Worm (Caenorhabditis elegans) whole organism, mixed stage, embryonic: ENCODE results near the gene C55B6.5.
A peak's percentile ranks its signal among the peaks of the same experiment; 100 is the strongest.

ENCODE experiments used
- M03D4.4 ChIP-seq: sonication (generic microtip); optimal IDR thresholded peaks from 2 replicates; lab custom pipeline; 2017; ENCODE audit warnings: mild to moderate bottlenecking, missing genetic modification characterization, missing compliant biosample characterization
- bed-3 ChIP-seq: fragments of 200-800 bp; sonication (Bioruptor generic); optimal IDR thresholded peaks from 3 replicates; lab custom pipeline; 2018; ENCODE audit warnings: mild to moderate bottlenecking, missing genetic modification characterization, moderate library complexity, missing compliant biosample characterization
- blmp-1 ChIP-seq: fragments of 150-350 bp; optimal IDR thresholded peaks from 2 replicates; lab custom pipeline; 2014; ENCODE audit warnings: missing biosample characterization, missing genetic modification characterization
- ceh-39 ChIP-seq: fragments of 150-350 bp; optimal IDR thresholded peaks from 2 replicates; lab custom pipeline; 2014; ENCODE audit warnings: missing biosample characterization, missing genetic modification characterization
- ceh-43 ChIP-seq: fragments of 200-800 bp; sonication (Bioruptor generic); optimal IDR thresholded peaks from 2 replicates; lab custom pipeline; 2018; ENCODE audit warnings: mild to moderate bottlenecking, missing genetic modification characterization, moderate library complexity, missing compliant biosample characterization
- ceh-83 ChIP-seq: fragments of 200-800 bp; sonication (Bioruptor generic); optimal IDR thresholded peaks from 2 replicates; lab custom pipeline; 2018; ENCODE audit warnings: mild to moderate bottlenecking, missing genetic modification characterization, missing compliant biosample characterization
- ces-1 ChIP-seq: fragments of 150-350 bp; optimal IDR thresholded peaks from 2 replicates; lab custom pipeline; 2014; ENCODE audit warnings: missing biosample characterization, missing genetic modification reagents, missing genetic modification characterization
- cnd-1 ChIP-seq: fragments of 200-800 bp; sonication (Bioruptor generic); optimal IDR thresholded peaks from 2 replicates; lab custom pipeline; 2018; ENCODE audit warnings: mild to moderate bottlenecking, missing genetic modification characterization, missing compliant biosample characterization
- drap-1 ChIP-seq: fragments of 200-800 bp; sonication (Bioruptor generic); optimal IDR thresholded peaks from 3 replicates; lab custom pipeline; 2018; ENCODE audit warnings: mild to moderate bottlenecking, missing genetic modification characterization, missing compliant biosample characterization
- elt-1 ChIP-seq: sonication (generic microtip); optimal IDR thresholded peaks from 2 replicates; lab custom pipeline; 2017; ENCODE audit warnings: missing genetic modification characterization, mild to moderate bottlenecking, missing compliant biosample characterization, antibody characterized with exemption, moderate library complexity, borderline replicate concordance; ENCODE audit not compliant: insufficient read depth
- elt-3 ChIP-seq: fragments of 150-350 bp; optimal IDR thresholded peaks from 2 replicates; lab custom pipeline; 2014; ENCODE audit warnings: missing biosample characterization, missing genetic modification characterization
- flh-1 ChIP-seq: fragments of 200-800 bp; sonication (Bioruptor generic); optimal IDR thresholded peaks from 2 replicates; lab custom pipeline; 2018; ENCODE audit warnings: mild to moderate bottlenecking, missing genetic modification characterization, moderate library complexity, missing compliant biosample characterization
- ham-2 ChIP-seq: fragments of 200-800 bp; sonication (Bioruptor generic); optimal IDR thresholded peaks from 2 replicates; lab custom pipeline; 2018; ENCODE audit warnings: mild to moderate bottlenecking, missing genetic modification characterization, missing compliant biosample characterization
- hlh-1 ChIP-seq: fragments of 150-350 bp; optimal IDR thresholded peaks from 2 replicates; lab custom pipeline; 2014; ENCODE audit warnings: missing biosample characterization, missing genetic modification reagents, missing genetic modification characterization
- lin-13 ChIP-seq: fragments of 150-350 bp; optimal IDR thresholded peaks from 2 replicates; lab custom pipeline; 2014; ENCODE audit warnings: missing biosample characterization, missing genetic modification characterization
- lin-32 ChIP-seq: fragments of 200-800 bp; sonication (Bioruptor generic); optimal IDR thresholded peaks from 2 replicates; lab custom pipeline; 2018; ENCODE audit warnings: mild to moderate bottlenecking, missing genetic modification characterization, missing compliant biosample characterization
- lsy-2 ChIP-seq: fragments of 150-350 bp; optimal IDR thresholded peaks from 2 replicates; lab custom pipeline; 2014; ENCODE audit warnings: missing biosample characterization, missing genetic modification characterization
- mab-5 ChIP-seq: fragments of 150-350 bp; optimal IDR thresholded peaks from 2 replicates; lab custom pipeline; 2014; ENCODE audit warnings: missing biosample characterization, missing genetic modification characterization
- mls-2 ChIP-seq: sonication (generic microtip); optimal IDR thresholded peaks from 2 replicates; lab custom pipeline; 2016; ENCODE audit warnings: mild to moderate bottlenecking, missing genetic modification characterization, moderate library complexity, missing compliant biosample characterization
- nhr-12 ChIP-seq: fragments of 150-350 bp; optimal IDR thresholded peaks from 2 replicates; lab custom pipeline; 2014; ENCODE audit warnings: missing biosample characterization, missing genetic modification characterization
- nhr-2 ChIP-seq: fragments of 150-350 bp; optimal IDR thresholded peaks from 2 replicates; lab custom pipeline; 2014; ENCODE audit warnings: missing biosample characterization, missing genetic modification characterization
- nhr-237 ChIP-seq: fragments of 150-350 bp; optimal IDR thresholded peaks from 2 replicates; lab custom pipeline; 2014; ENCODE audit warnings: missing biosample characterization, missing genetic modification characterization
- nhr-28 ChIP-seq: fragments of 150-350 bp; optimal IDR thresholded peaks from 2 replicates; lab custom pipeline; 2014; ENCODE audit warnings: missing biosample characterization, missing genetic modification characterization
- nhr-76 ChIP-seq: sonication (generic microtip); optimal IDR thresholded peaks from 2 replicates; lab custom pipeline; 2017; ENCODE audit warnings: missing biosample characterization, missing genetic modification characterization
- pha-4 ChIP-seq: fragments of 150-350 bp; optimal IDR thresholded peaks from 2 replicates; lab custom pipeline; 2018; ENCODE audit warnings: missing biosample characterization, missing genetic modification reagents, missing genetic modification characterization
- sem-2 ChIP-seq: fragments of 200-800 bp; sonication (Bioruptor generic); optimal IDR thresholded peaks from 2 replicates; lab custom pipeline; 2018; ENCODE audit warnings: mild to moderate bottlenecking, missing genetic modification characterization, missing compliant biosample characterization
- snpc-4 ChIP-seq: fragments of 150-350 bp; optimal IDR thresholded peaks from 2 replicates; lab custom pipeline; 2014; ENCODE audit warnings: missing biosample characterization, missing genetic modification characterization
- sptf-1 ChIP-seq: sonication (generic microtip); optimal IDR thresholded peaks from 2 replicates; lab custom pipeline; 2017; ENCODE audit warnings: mild to moderate bottlenecking, missing genetic modification characterization, moderate library complexity, missing compliant biosample characterization
- tbx-8 ChIP-seq: fragments of 200-800 bp; sonication (Bioruptor generic); optimal IDR thresholded peaks from 2 replicates; lab custom pipeline; 2018; ENCODE audit warnings: mild to moderate bottlenecking, missing genetic modification characterization, moderate library complexity, missing compliant biosample characterization
- unc-120 ChIP-seq: sonication (generic microtip); optimal IDR thresholded peaks from 2 replicates; lab custom pipeline; 2017; ENCODE audit warnings: missing genetic modification characterization, missing compliant biosample characterization; ENCODE audit not compliant: poor library complexity, severe bottlenecking
- unc-39 ChIP-seq: fragments of 150-350 bp; optimal IDR thresholded peaks from 2 replicates; lab custom pipeline; 2014; ENCODE audit warnings: missing biosample characterization, missing genetic modification characterization
- unc-62 ChIP-seq: fragments of 150-350 bp; optimal IDR thresholded peaks from 2 replicates; lab custom pipeline; 2014; ENCODE audit warnings: missing biosample characterization, missing genetic modification reagents, missing genetic modification characterization
- zip-8 ChIP-seq: fragments of 150-350 bp; optimal IDR thresholded peaks from 2 replicates; lab custom pipeline; 2014; ENCODE audit warnings: missing biosample characterization, missing genetic modification characterization
- ztf-11 ChIP-seq: fragments of 150-350 bp; optimal IDR thresholded peaks from 2 replicates; lab custom pipeline; 2014; ENCODE audit warnings: missing biosample characterization, missing genetic modification characterization

The C55B6.5 gene

DNA sequence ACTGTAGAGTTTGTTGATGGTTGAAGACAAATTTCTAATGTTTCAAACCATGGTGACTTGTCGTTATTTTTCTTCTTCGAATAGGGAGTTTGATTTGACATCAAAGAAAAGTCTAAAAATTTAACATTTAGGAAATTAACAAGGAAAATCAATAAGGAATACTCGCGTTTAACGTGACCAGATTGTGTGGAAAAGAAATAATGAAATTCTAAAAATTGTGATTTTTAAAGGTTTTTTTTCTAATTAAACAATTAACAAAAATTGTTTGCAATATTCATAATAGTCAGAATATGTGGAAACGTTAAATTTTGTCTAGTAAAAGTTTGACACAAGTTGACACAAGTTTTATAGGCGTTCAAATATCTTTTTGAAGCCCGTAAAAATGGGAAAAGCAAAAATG, 17.5 kb downstream of the C55B6.5 start, which contains the start of gene C55B6.4:
Gene C55B6.4, minus strand, starts transcription at position 101 of the 400 bp plus-strand sequence.
- no peak for TF ChIP-seq elt-1
- TF ChIP-seq ztf-11 (tag; lab: Kevin White, UChicago) = no peak
- no peak for TF ChIP-seq mls-2 (tag; lab: Kevin White, UChicago)
- TF ChIP-seq cnd-1 (tag; lab: Kevin White, UChicago) = no peak
- no peak for TF ChIP-seq unc-62
- no peak for TF ChIP-seq ceh-39 (tag; lab: Kevin White, UChicago)
- TF ChIP-seq snpc-4 (tag; lab: Kevin White, UChicago) = no peak
- TF ChIP-seq nhr-12 = no peak
- TF ChIP-seq M03D4.4 = no peak
- TF ChIP-seq sem-2 (GFP tag; lab: Kevin White, UChicago) = no peak
- TF ChIP-seq zip-8 (tag; lab: Kevin White, UChicago) = no peak
- no peak for TF ChIP-seq ces-1 (GFP tag; lab: Kevin White, UChicago)
- TF ChIP-seq unc-120 = no peak
- no peak for TF ChIP-seq nhr-28 (tag; lab: Kevin White, UChicago)
- TF ChIP-seq lin-32 (GFP tag; lab: Kevin White, UChicago) = no peak
- no peak for TF ChIP-seq elt-3 (tag; lab: Kevin White, UChicago)
- TF ChIP-seq hlh-1 (tag; lab: Kevin White, UChicago) = no peak
- TF ChIP-seq, all 35 proteins: peak for 0

DNA sequence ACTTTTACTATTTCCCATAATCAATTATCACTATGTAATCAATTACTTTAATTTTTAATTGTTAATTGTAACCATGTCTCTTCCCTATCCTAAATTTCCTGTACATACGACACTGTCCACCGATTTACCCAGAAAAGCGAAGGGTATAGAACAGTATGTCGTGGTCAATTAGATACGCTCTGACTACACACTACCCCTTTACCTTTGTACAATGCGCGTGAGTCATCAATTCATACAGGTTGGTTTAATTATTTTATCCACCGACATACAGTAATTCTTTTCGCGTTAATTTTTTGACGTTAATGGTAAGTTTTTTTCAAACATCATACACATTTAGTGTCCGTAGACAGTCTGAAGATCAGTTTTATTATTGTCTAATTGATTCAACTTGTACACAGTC, 23.5 kb downstream of the C55B6.5 start:
- TF ChIP-seq nhr-237 (peak; percentile 92), hlh-1 (tag; lab: Kevin White, UChicago) (peak; percentile 36), cnd-1 (tag; lab: Kevin White, UChicago) (peak; percentile 25), ceh-43 (GFP tag; lab: Kevin White, UChicago) (no peak), lin-13 (tag; lab: Kevin White, UChicago) (no peak), ham-2 (GFP tag; lab: Kevin White, UChicago) (no peak), lsy-2 (tag; lab: Kevin White, UChicago) (peak; percentile 37), sptf-1 (tag; lab: Kevin White, UChicago) (no peak), blmp-1 (tag; lab: Kevin White, UChicago) (no peak), pha-4 (peak; percentile 86), zip-8 (tag; lab: Kevin White, UChicago) (no peak), drap-1 (GFP tag; lab: Kevin White, UChicago) (peak; percentile 3), bed-3 (GFP tag; lab: Kevin White, UChicago) (no peak), unc-39 (no peak), ces-1 (GFP tag; lab: Kevin White, UChicago) (peak; percentile 19), elt-3 (tag; lab: Kevin White, UChicago) (peak; percentile 72), M03D4.4 (no peak), ztf-11 (tag; lab: Kevin White, UChicago) (no peak)

DNA sequence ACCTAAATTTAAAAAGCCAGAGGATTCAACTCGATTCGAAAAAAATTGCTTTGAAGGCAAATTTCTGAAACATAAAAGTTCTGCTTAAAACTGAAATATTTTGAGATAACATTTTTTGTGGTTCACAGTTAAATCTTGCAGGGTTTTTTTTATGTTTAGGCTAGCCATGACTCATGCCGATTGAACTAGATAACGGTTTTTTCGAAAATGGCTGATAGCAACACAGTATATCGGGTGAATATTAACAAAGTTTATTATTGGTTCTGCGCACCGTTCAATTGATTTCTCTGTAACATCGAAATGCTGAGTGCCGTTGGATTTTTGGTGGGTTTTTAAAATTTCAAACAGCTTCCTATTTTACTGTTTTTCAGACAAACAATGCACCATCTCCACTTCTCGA, 27.8 kb downstream of the C55B6.5 start, which contains the start of gene F43E12.1:
Gene F43E12.1, plus strand, starts transcription at position 301 of the 400 bp plus-strand sequence.
- no peak for TF ChIP-seq lin-13 (tag; lab: Kevin White, UChicago)
- no peak for TF ChIP-seq ceh-43 (GFP tag; lab: Kevin White, UChicago)
- TF ChIP-seq lsy-2 (tag; lab: Kevin White, UChicago) = no peak
- TF ChIP-seq unc-62 = no peak
- TF ChIP-seq snpc-4 (tag; lab: Kevin White, UChicago) = no peak
- no peak for TF ChIP-seq lin-32 (GFP tag; lab: Kevin White, UChicago)
- no peak for TF ChIP-seq cnd-1 (tag; lab: Kevin White, UChicago)
- no peak for TF ChIP-seq bed-3 (GFP tag; lab: Kevin White, UChicago)
- TF ChIP-seq nhr-12 = no peak
- no peak for TF ChIP-seq drap-1 (GFP tag; lab: Kevin White, UChicago)
- TF ChIP-seq ztf-11 (tag; lab: Kevin White, UChicago) = no peak
- TF ChIP-seq ceh-83 (GFP tag; lab: Kevin White, UChicago) = no peak
- TF ChIP-seq nhr-28 (tag; lab: Kevin White, UChicago) = no peak

DNA sequence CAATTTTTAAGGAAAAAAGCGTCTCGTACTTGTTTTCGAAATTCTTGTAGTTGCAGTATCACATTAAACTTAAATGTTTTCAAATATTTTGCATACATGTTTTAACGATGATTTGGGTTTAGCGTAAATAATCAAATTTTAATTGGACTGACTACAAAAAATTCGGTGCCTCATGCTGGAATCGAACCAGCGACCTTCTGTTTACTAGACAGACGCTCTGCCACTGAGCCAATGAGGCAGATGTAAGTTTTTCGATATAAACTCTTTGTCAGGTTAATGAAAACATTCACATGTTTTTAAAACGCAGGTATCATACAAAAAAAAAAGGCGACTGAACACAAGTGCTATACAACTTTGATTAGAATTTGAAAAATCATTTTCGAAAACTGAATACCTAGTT, 28.3 kb downstream of the C55B6.5 start:
- TF ChIP-seq nhr-12 (no peak), nhr-76 (tag; lab: Kevin White, UChicago) (no peak), ham-2 (GFP tag; lab: Kevin White, UChicago) (no peak), elt-1 (no peak), mab-5 (no peak), lin-13 (tag; lab: Kevin White, UChicago) (no peak), lin-32 (GFP tag; lab: Kevin White, UChicago) (no peak), ceh-39 (tag; lab: Kevin White, UChicago) (no peak), snpc-4 (tag; lab: Kevin White, UChicago) (no peak), unc-62 (no peak), nhr-2 (no peak), nhr-237 (no peak), nhr-28 (tag; lab: Kevin White, UChicago) (no peak), flh-1 (GFP tag; lab: Kevin White, UChicago) (no peak), unc-120 (no peak), pha-4 (no peak), tbx-8 (GFP tag; lab: Kevin White, UChicago) (no peak)
- TF ChIP-seq, all 35 proteins: peak for 0
